Fruit fly (Drosophila melanogaster) whole organism, embryonic: ENCODE results near the gene CG10638.
A peak's percentile ranks its signal among the peaks of the same experiment; 100 is the strongest.

Source experiments
- CG10654 ChIP-seq: fragments of 200-800 bp; sonication (Bioruptor generic); optimal IDR thresholded peaks from 2 replicates; lab custom pipeline; 2016; ENCODE audit warnings: missing biosample characterization, missing genetic modification characterization
- CG11723 ChIP-seq: fragments of 200-800 bp; sonication (Bioruptor generic); optimal IDR thresholded peaks from 2 replicates; lab custom pipeline; 2017; ENCODE audit warnings: missing biosample characterization, mild to moderate bottlenecking, missing genetic modification characterization
- CG12155 ChIP-seq: fragments of 200-800 bp; sonication (Bioruptor generic); optimal IDR thresholded peaks from 3 replicates; lab custom pipeline; 2016; ENCODE audit warnings: missing biosample characterization, missing genetic modification characterization
- CG12219 ChIP-seq: fragments of 200-800 bp; sonication (Bioruptor generic); optimal IDR thresholded peaks from 3 replicates; lab custom pipeline; 2018; ENCODE audit warnings: missing biosample characterization, mild to moderate bottlenecking, missing genetic modification characterization
- CG12236 ChIP-seq: fragments of 200-800 bp; sonication (Bioruptor generic); optimal IDR thresholded peaks from 2 replicates; lab custom pipeline; 2016; ENCODE audit warnings: missing biosample characterization, missing genetic modification characterization
- CG12659 ChIP-seq: fragments of 200-800 bp; sonication (Bioruptor generic); optimal IDR thresholded peaks from 3 replicates; lab custom pipeline; 2017; ENCODE audit warnings: mild to moderate bottlenecking, missing biosample characterization, missing genetic modification reagents, missing genetic modification characterization
- CG14710 ChIP-seq: fragments of 200-800 bp; sonication (Bioruptor generic); optimal IDR thresholded peaks from 3 replicates; lab custom pipeline; 2019; ENCODE audit warnings: missing biosample characterization, mild to moderate bottlenecking, missing genetic modification characterization, moderate library complexity
- CG15011 ChIP-seq: fragments of 200-800 bp; sonication (Bioruptor generic); optimal IDR thresholded peaks from 3 replicates; lab custom pipeline; 2018; ENCODE audit warnings: missing biosample characterization, mild to moderate bottlenecking, missing genetic modification characterization
- CG1602 ChIP-seq: fragments of 200-800 bp; sonication (Bioruptor generic); optimal IDR thresholded peaks from 3 replicates; lab custom pipeline; 2016; ENCODE audit warnings: missing biosample characterization, missing genetic modification characterization
- CG1603 ChIP-seq: fragments of 200-800 bp; sonication (Bioruptor generic); optimal IDR thresholded peaks from 2 replicates; lab custom pipeline; 2019; ENCODE audit warnings: missing biosample characterization, mild to moderate bottlenecking, missing genetic modification characterization, moderate library complexity
- CG17328 ChIP-seq: fragments of 200-800 bp; sonication (Bioruptor generic); IDR thresholded peaks from 2 replicates; pipeline ENCODE4 v1.3.6; 2022; ENCODE audit warnings: missing biosample characterization, missing genetic modification characterization
- CG17361 ChIP-seq: fragments of 200-800 bp; sonication (Bioruptor generic); IDR thresholded peaks from 3 replicates; pipeline ENCODE4 v1.3.6; 2022; ENCODE audit warnings: missing biosample characterization, missing genetic modification characterization
- CG17385 ChIP-seq: fragments of 200-800 bp; sonication (Bioruptor generic); optimal IDR thresholded peaks from 3 replicates; lab custom pipeline; 2018; ENCODE audit warnings: missing biosample characterization, mild to moderate bottlenecking, missing genetic modification characterization
- CG2120 ChIP-seq: fragments of 200-800 bp; sonication (Bioruptor generic); optimal IDR thresholded peaks from 3 replicates; lab custom pipeline; 2016; ENCODE audit warnings: missing biosample characterization, missing genetic modification characterization
- CG2202 ChIP-seq: fragments of 200-800 bp; sonication (Bioruptor generic); optimal IDR thresholded peaks from 2 replicates; lab custom pipeline; 2018; ENCODE audit warnings: missing biosample characterization, mild to moderate bottlenecking, missing genetic modification characterization
- CG2875 ChIP-seq: fragments of 200-800 bp; sonication (Bioruptor generic); optimal IDR thresholded peaks from 2 replicates; lab custom pipeline; 2017; ENCODE audit warnings: missing biosample characterization, mild to moderate bottlenecking, missing genetic modification characterization, missing genetic modification reagents
- CG32772 ChIP-seq: fragments of 200-800 bp; sonication (Bioruptor generic); IDR thresholded peaks from 2 replicates; pipeline ENCODE4 v1.3.6; 2022; ENCODE audit warnings: missing biosample characterization, missing genetic modification characterization
- CG3281 ChIP-seq: fragments of 200-800 bp; sonication (Bioruptor generic); optimal IDR thresholded peaks from 3 replicates; lab custom pipeline; 2017; ENCODE audit warnings: missing biosample characterization, mild to moderate bottlenecking, missing genetic modification characterization
- CG3407 ChIP-seq: fragments of 200-800 bp; sonication (Bioruptor generic); optimal IDR thresholded peaks from 2 replicates; lab custom pipeline; 2018; ENCODE audit warnings: missing biosample characterization, mild to moderate bottlenecking, missing genetic modification characterization
- CG4404 ChIP-seq: fragments of 200-800 bp; sonication (Bioruptor generic); IDR thresholded peaks from 2 replicates; pipeline ENCODE4 v1.3.6; 2022; ENCODE audit warnings: missing biosample characterization, missing genetic modification characterization
- CG5245 ChIP-seq: fragments of 200-800 bp; sonication (Bioruptor generic); optimal IDR thresholded peaks from 3 replicates; lab custom pipeline; 2016; ENCODE audit warnings: missing biosample characterization, missing genetic modification characterization
- CG9437 ChIP-seq: fragments of 200-800 bp; sonication (Bioruptor generic); optimal IDR thresholded peaks from 2 replicates; lab custom pipeline; 2018; ENCODE audit warnings: missing biosample characterization, mild to moderate bottlenecking, missing genetic modification characterization
- CG9609 ChIP-seq: fragments of 200-800 bp; sonication (Bioruptor generic); optimal IDR thresholded peaks from 3 replicates; lab custom pipeline; 2016; ENCODE audit warnings: missing biosample characterization, missing genetic modification characterization
- CG9817 ChIP-seq: fragments of 200-800 bp; sonication (Bioruptor generic); optimal IDR thresholded peaks from 2 replicates; lab custom pipeline; 2018; ENCODE audit warnings: missing biosample characterization, mild to moderate bottlenecking, missing genetic modification characterization, moderate library complexity
- CG9932 ChIP-seq: fragments of 200-800 bp; sonication (Bioruptor generic); IDR thresholded peaks from 2 replicates; pipeline ENCODE4 v1.3.6; 2022; ENCODE audit warnings: missing biosample characterization, missing genetic modification characterization
- Drgx ChIP-seq: fragments of 200-800 bp; sonication (Bioruptor generic); IDR thresholded peaks from 2 replicates; pipeline ENCODE4 v1.3.6; 2022; ENCODE audit warnings: missing biosample characterization, missing genetic modification characterization
- E2f1 ChIP-seq: fragments of 200-800 bp; sonication (Bioruptor generic); IDR thresholded peaks from 2 replicates; pipeline ENCODE4 v1.3.6; 2022; ENCODE audit warnings: missing biosample characterization, missing genetic modification characterization
- ERR ChIP-seq: fragments of 200-800 bp; sonication (Bioruptor generic); optimal IDR thresholded peaks from 2 replicates; lab custom pipeline; 2016; ENCODE audit warnings: missing biosample characterization, missing genetic modification characterization
- HLH3B ChIP-seq: fragments of 200-800 bp; sonication (Bioruptor generic); IDR thresholded peaks from 2 replicates; pipeline ENCODE4 v1.3.6; 2022; ENCODE audit warnings: missing biosample characterization, missing genetic modification characterization
- Mad ChIP-seq: fragments of 200-800 bp; sonication (Bioruptor generic); optimal IDR thresholded peaks from 2 replicates; lab custom pipeline; 2016; ENCODE audit warnings: missing biosample characterization, missing genetic modification characterization
- Sin3A ChIP-seq: fragments of >200 bp; optimal IDR thresholded peaks from 2 replicates; lab custom pipeline; 2018
- Spps ChIP-seq: fragments of 200-800 bp; sonication (Bioruptor generic); optimal IDR thresholded peaks from 2 replicates; lab custom pipeline; 2018; ENCODE audit warnings: missing biosample characterization, mild to moderate bottlenecking, missing genetic modification characterization
- Ssrp ChIP-seq: fragments of 200-800 bp; sonication (Bioruptor generic); optimal IDR thresholded peaks from 2 replicates; lab custom pipeline; 2018; ENCODE audit warnings: missing biosample characterization, mild to moderate bottlenecking, missing genetic modification characterization, moderate library complexity
- Usf ChIP-seq: fragments of 200-800 bp; sonication (Bioruptor generic); optimal IDR thresholded peaks from 2 replicates; lab custom pipeline; 2017; ENCODE audit warnings: missing genotype, missing biosample characterization, missing genetic modification characterization
- ara ChIP-seq: fragments of 200-800 bp; sonication (Bioruptor generic); IDR thresholded peaks from 2 replicates; pipeline ENCODE4 v1.3.6; 2022; ENCODE audit warnings: missing biosample characterization, missing genetic modification characterization
- ase ChIP-seq: fragments of 200-800 bp; sonication (Bioruptor generic); IDR thresholded peaks from 3 replicates; pipeline ENCODE4 v1.3.6; 2022; ENCODE audit warnings: missing biosample characterization, missing genetic modification characterization
- ash1 ChIP-seq: fragments of 200-800 bp; sonication (Bioruptor generic); optimal IDR thresholded peaks from 2 replicates; lab custom pipeline; 2018; ENCODE audit warnings: missing biosample characterization, mild to moderate bottlenecking, missing genetic modification characterization
- dysf ChIP-seq: fragments of 200-800 bp; sonication (Bioruptor generic); IDR thresholded peaks from 3 replicates; pipeline ENCODE4 v1.3.6; 2022; ENCODE audit warnings: missing biosample characterization, missing genetic modification characterization
- grau ChIP-seq: fragments of 200-800 bp; optimal IDR thresholded peaks from 3 replicates; lab custom pipeline; 2019; ENCODE audit warnings: missing biosample characterization, mild to moderate bottlenecking, missing genetic modification characterization, moderate library complexity
- jing ChIP-seq: fragments of 200-800 bp; sonication (Bioruptor generic); optimal IDR thresholded peaks from 2 replicates; lab custom pipeline; 2018; ENCODE audit warnings: missing biosample characterization, mild to moderate bottlenecking, missing genetic modification characterization
- kay ChIP-seq: fragments of 200-800 bp; sonication (Bioruptor generic); optimal IDR thresholded peaks from 2 replicates; lab custom pipeline; 2016; ENCODE audit warnings: missing biosample characterization, missing genetic modification characterization
- lab ChIP-seq: fragments of 200-800 bp; sonication (Bioruptor generic); optimal IDR thresholded peaks from 3 replicates; lab custom pipeline; 2017; ENCODE audit warnings: missing biosample characterization, missing genetic modification characterization, mild to moderate bottlenecking, moderate library complexity, missing genetic modification reagents
- mam ChIP-seq: fragments of 200-800 bp; sonication (Bioruptor generic); optimal IDR thresholded peaks from 3 replicates; lab custom pipeline; 2016; ENCODE audit warnings: missing biosample characterization, missing genetic modification characterization
- nau ChIP-seq: fragments of 200-800 bp; sonication (Bioruptor generic); optimal IDR thresholded peaks from 3 replicates; lab custom pipeline; 2017; ENCODE audit warnings: missing biosample characterization, mild to moderate bottlenecking, missing genetic modification characterization, missing genetic modification reagents
- pnt ChIP-seq: fragments of 200-800 bp; sonication (Bioruptor generic); optimal IDR thresholded peaks from 3 replicates; lab custom pipeline; 2016; ENCODE audit warnings: missing biosample characterization, missing genetic modification characterization
- psq ChIP-seq: fragments of 200-800 bp; sonication (Bioruptor generic); optimal IDR thresholded peaks from 2 replicates; lab custom pipeline; 2017; ENCODE audit warnings: missing biosample characterization, missing genetic modification characterization
- ranshi ChIP-seq: fragments of 200-800 bp; sonication (Bioruptor generic); IDR thresholded peaks from 2 replicates; pipeline ENCODE4 v1.3.6; 2022; ENCODE audit warnings: missing biosample characterization, missing genetic modification characterization
- row ChIP-seq: fragments of 200-800 bp; sonication (Bioruptor generic); IDR thresholded peaks from 3 replicates; pipeline ENCODE4 v1.3.6; 2022; ENCODE audit warnings: missing biosample characterization, missing genetic modification characterization
- sr ChIP-seq: fragments of 200-800 bp; sonication (Bioruptor generic); IDR thresholded peaks from 3 replicates; pipeline ENCODE4 v1.3.6; 2022; ENCODE audit warnings: missing biosample characterization, missing genetic modification characterization
- tin ChIP-seq: fragments of 200-800 bp; sonication (Bioruptor generic); optimal IDR thresholded peaks from 3 replicates; lab custom pipeline; 2016; ENCODE audit warnings: missing biosample characterization, missing genetic modification characterization
- zfh1 ChIP-seq: fragments of 200-800 bp; sonication (Bioruptor generic); IDR thresholded peaks from 3 replicates; pipeline ENCODE4 v1.3.6; 2022; ENCODE audit warnings: missing biosample characterization, missing genetic modification characterization

The CG10638 gene

dm6 chr3L:12529431-12530007, 28.4 kb upstream of the CG10638 start (continued):
- TF ChIP-seq CG17385 (GFP tag; lab: Kevin White, UChicago) = peak; percentile 52
- TF ChIP-seq ERR (GFP tag; lab: Kevin White, UChicago) = no peak
- TF ChIP-seq dysf (GFP tag; lab: Robert Waterston, UW) = peak; percentile 40; the same call in 1 of the 3 replicates
- peak; percentile 34 for TF ChIP-seq kay
- peak; percentile 11 for TF ChIP-seq CG2202 (tag; lab: Kevin White, UChicago)
- peak; percentile 3 for TF ChIP-seq CG1602
- peak; percentile 60 for TF ChIP-seq HLH3B (GFP tag; lab: Robert Waterston, UW)
- peak; percentile 18 for TF ChIP-seq CG9437
- TF ChIP-seq CG12659 (GFP tag; lab: Kevin White, UChicago) = peak; percentile 21
- peak; percentile 39; the same call in 1 of the 3 replicates for TF ChIP-seq row (GFP tag; lab: Robert Waterston, UW)
- TF ChIP-seq CG1603 = peak; percentile 75
- peak; percentile 63 for TF ChIP-seq ara (GFP tag; lab: Robert Waterston, UW)
- TF ChIP-seq E2f1 (GFP tag; lab: Robert Waterston, UW) = peak; percentile 12; the same call in 1 of the 2 replicates
- peak; percentile 23 for TF ChIP-seq CG14710 (tag; lab: Kevin White, UChicago)
- TF ChIP-seq CG11723 = no peak
- TF ChIP-seq Sin3A (lab: Kevin White, UChicago) = no peak
- TF ChIP-seq CG5245 = peak; percentile 27
- TF ChIP-seq CG9817 (tag; lab: Kevin White, UChicago) = no peak
- TF ChIP-seq CG9609 (GFP tag; lab: Kevin White, UChicago) = no peak
- TF ChIP-seq psq (GFP tag; lab: Kevin White, UChicago) = no peak
- peak; percentile 1 for TF ChIP-seq Mad (GFP tag; lab: Kevin White, UChicago)
- 0 out of 2 replicates have a peak, but pooled peaks have one; percentile 11 for TF ChIP-seq CG4404 (GFP tag; lab: Robert Waterston, UW)
- peak; percentile 60 for TF ChIP-seq lab (GFP tag; lab: Kevin White, UChicago)
- peak; percentile 76 for TF ChIP-seq CG17328 (GFP tag; lab: Robert Waterston, UW)
- peak; percentile 50 for TF ChIP-seq tin (GFP tag; lab: Kevin White, UChicago)
- TF ChIP-seq CG15011 = no peak
- TF ChIP-seq jing (GFP tag; lab: Kevin White, UChicago) = no peak
- no peak for TF ChIP-seq CG12236 (GFP tag; lab: Kevin White, UChicago)
- TF ChIP-seq nau (GFP tag; lab: Kevin White, UChicago) = peak; percentile 59
- no peak for TF ChIP-seq CG9932 (GFP tag; lab: Robert Waterston, UW)
- no peak for TF ChIP-seq pnt (GFP tag; lab: Kevin White, UChicago)
- peak; percentile 76 for TF ChIP-seq sr (GFP tag; lab: Robert Waterston, UW)
- TF ChIP-seq Spps = no peak
- TF ChIP-seq CG17361 = peak; percentile 10; the same call in 2 of the 3 replicates
- TF ChIP-seq Ssrp (tag; lab: Kevin White, UChicago) = peak; percentile 41
- peak; percentile 24 for TF ChIP-seq CG2120
- no peak for TF ChIP-seq Usf (GFP tag; lab: Kevin White, UChicago)
- TF ChIP-seq CG10654 (GFP tag; lab: Kevin White, UChicago) = peak; percentile 5
- TF ChIP-seq Drgx = peak; percentile 69; the same call in 1 of the 2 replicates
- peak; percentile 55 for TF ChIP-seq CG3281
- TF ChIP-seq grau (tag; lab: Kevin White, UChicago) = peak; percentile 45
- TF ChIP-seq ranshi = peak; percentile 17; the same call in 1 of the 2 replicates
- TF ChIP-seq CG2875 (GFP tag; lab: Kevin White, UChicago) = peak; percentile 42
- TF ChIP-seq ash1 (GFP tag; lab: Kevin White, UChicago) = no peak
- peak; percentile 68 for TF ChIP-seq zfh1 (GFP tag; lab: Robert Waterston, UW)
- TF ChIP-seq CG3407 (GFP tag; lab: Kevin White, UChicago) = peak; percentile 23
- peak; percentile 48; the same call in 2 of the 3 replicates for TF ChIP-seq ase (GFP tag; lab: Robert Waterston, UW)
- peak; percentile 62 for TF ChIP-seq CG12219 (GFP tag; lab: Kevin White, UChicago)
- TF ChIP-seq CG32772 (GFP tag; lab: Robert Waterston, UW) = peak; percentile 23; the same call in 1 of the 2 replicates
- no peak for TF ChIP-seq CG12155 (GFP tag; lab: Kevin White, UChicago)
- TF ChIP-seq mam (GFP tag; lab: Kevin White, UChicago) = peak; percentile 26
